Worm (Caenorhabditis elegans) whole organism, mixed stage, embryonic: ENCODE results near the gene F31A3.3.

Experiments used
- ceh-43 ChIP-seq: fragments of 200-800 bp; sonication (Bioruptor generic); optimal IDR thresholded peaks from 2 replicates; lab custom pipeline; 2018; ENCODE audit warnings: mild to moderate bottlenecking, missing genetic modification characterization, moderate library complexity, missing compliant biosample characterization
- nhr-12 ChIP-seq: fragments of 150-350 bp; optimal IDR thresholded peaks from 2 replicates; lab custom pipeline; 2014; ENCODE audit warnings: missing biosample characterization, missing genetic modification characterization
- pha-4 ChIP-seq: fragments of 150-350 bp; optimal IDR thresholded peaks from 2 replicates; lab custom pipeline; 2018; ENCODE audit warnings: missing biosample characterization, missing genetic modification reagents, missing genetic modification characterization

- TF ChIP-seq ceh-43 (GFP tag; lab: Kevin White, UChicago) (no peak), nhr-12 (no peak), pha-4 (tag; lab: Kevin White, UChicago) (no peak)
Measured at ce11 chrX:17518293-17518692, 15.6 kb downstream of the F31A3.3 start.
